Worm (Caenorhabditis elegans): ENCODE data around the gene rps-16.

ce11 chrV:14978205-14978751 is 22.1 kb downstream of the rps-16 start, which contains the start of the genes grd-12 and F02D8.1:
- no peak for TF ChIP-seq aly-2 (tag; optimal IDR thresholded peaks at IDR 0.05)
- no peak for TF ChIP-seq ztf-11 (tag; optimal IDR thresholded peaks at IDR 0.05)
- no peak for TF ChIP-seq nhr-47 (tag; optimal IDR thresholded peaks at IDR 0.05)
- no peak for TF ChIP-seq sox-4 (tag; optimal IDR thresholded peaks at IDR 0.05)
- no peak for TF ChIP-seq ces-1 (GFP tag; optimal IDR thresholded peaks at IDR 0.05)

All from whole organism, L1 larva.